Worm (Caenorhabditis elegans) whole organism, late embryonic: Measurements from ENCODE around the gene cdkr-3.

Source experiments
- ama-1 ChIP-seq: fragments of 150-350 bp; optimal IDR thresholded peaks from 2 replicates; lab custom pipeline; 2014
- ceh-19 ChIP-seq: fragments of 200-800 bp; sonication (Bioruptor generic); optimal IDR thresholded peaks from 2 replicates; lab custom pipeline; 2018; ENCODE audit warnings: mild to moderate bottlenecking, missing genetic modification characterization, missing compliant biosample characterization
- dmd-4 ChIP-seq: sonication (generic microtip); optimal IDR thresholded peaks from 2 replicates; lab custom pipeline; 2016; ENCODE audit warnings: borderline replicate concordance, missing genetic modification characterization, missing compliant biosample characterization
- fax-1 ChIP-seq: sonication (generic microtip); optimal IDR thresholded peaks from 2 replicates; lab custom pipeline; 2016; ENCODE audit warnings: missing genotype, missing genetic modification characterization, missing compliant biosample characterization
- hlh-13 ChIP-seq: fragments of 200-800 bp; sonication (Bioruptor generic); optimal IDR thresholded peaks from 2 replicates; lab custom pipeline; 2018; ENCODE audit warnings: mild to moderate bottlenecking, missing genetic modification characterization, missing compliant biosample characterization
- pag-3 ChIP-seq: sonication (generic microtip); optimal IDR thresholded peaks from 2 replicates; lab custom pipeline; 2016; ENCODE audit warnings: missing compliant biosample characterization, missing genetic modification characterization, borderline replicate concordance
- pax-1 ChIP-seq: fragments of 150-350 bp; optimal IDR thresholded peaks from 2 replicates; lab custom pipeline; 2014; ENCODE audit warnings: missing biosample characterization, missing genetic modification characterization
- pha-4 ChIP-seq: fragments of 150-350 bp; optimal IDR thresholded peaks from 2 replicates; lab custom pipeline; 2018; ENCODE audit warnings: missing biosample characterization, missing genetic modification reagents, missing genetic modification characterization
- pqm-1 ChIP-seq: sonication (generic microtip); optimal IDR thresholded peaks from 2 replicates; lab custom pipeline; 2016; ENCODE audit warnings: missing genetic modification characterization, missing compliant biosample characterization
- unc-42 ChIP-seq: sonication (generic microtip); optimal IDR thresholded peaks from 2 replicates; lab custom pipeline; 2016; ENCODE audit warnings: missing genotype, missing genetic modification characterization, missing compliant biosample characterization

DNA sequence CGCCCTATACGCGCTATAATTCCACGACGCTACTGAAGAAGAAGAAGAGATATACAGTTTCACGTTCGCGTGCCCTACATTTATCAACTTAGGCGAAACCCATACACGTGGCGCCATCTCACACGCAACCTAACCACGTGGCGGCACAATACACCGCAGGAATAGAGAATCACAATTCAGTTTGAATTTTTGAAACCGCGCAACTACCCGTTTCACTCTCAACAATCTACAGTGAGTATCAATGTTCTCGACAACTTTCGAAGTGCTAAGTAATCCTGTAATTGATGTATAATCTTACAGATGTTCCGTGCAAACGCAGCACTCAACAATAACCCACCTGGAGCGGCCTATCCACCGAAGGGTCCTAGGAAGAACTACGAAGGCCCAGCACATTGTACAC lies 35.9 kb downstream of the cdkr-3 start, which contains the start of gene ZC15.1:
- TF ChIP-seq pag-3 (tag; lab: Kevin White, UChicago) (no peak), unc-42 (tag; lab: Kevin White, UChicago) (no peak), fax-1 (no peak), pqm-1 (tag; lab: Kevin White, UChicago) (no peak), ama-1 (no peak), hlh-13 (GFP tag; lab: Kevin White, UChicago) (no peak), pha-4 (tag; lab: Kevin White, UChicago) (no peak), pax-1 (tag; lab: Kevin White, UChicago) (no peak), ceh-19 (GFP tag; lab: Kevin White, UChicago) (no peak), dmd-4 (tag; lab: Kevin White, UChicago) (no peak)
